Worm (Caenorhabditis elegans) whole organism, L4/young adult: Measurements from ENCODE around the gene F22B5.10.

Experiments used
- dao-5 ChIP-seq: sonication (generic microtip); optimal IDR thresholded peaks from 2 replicates; lab custom pipeline; 2016; ENCODE audit warnings: missing genotype, missing genetic modification characterization, moderate library complexity, missing compliant biosample characterization
- him-1 ChIP-seq: sonication (generic microtip); optimal IDR thresholded peaks from 2 replicates; lab custom pipeline; 2016; ENCODE audit warnings: missing genotype, missing genetic modification reagents, missing genetic modification characterization, missing compliant biosample characterization

ce11 chrII:8504074-8504724 lies 37.2 kb downstream of the F22B5.10 start:
- TF ChIP-seq dao-5 (tag; lab: Kevin White, UChicago) (no peak), him-1 (tag; lab: Kevin White, UChicago) (no peak)
